Worm (Caenorhabditis elegans): Measurements from ENCODE around the gene lin-1.
A peak's percentile ranks its signal among the peaks of the same experiment; 100 is the strongest.
"Not testable (repeated sequence)": the region's sequence is repeated elsewhere in the genome, so short reads cannot be mapped to it uniquely, and the experiment has no call there.

The lin-1 gene

DNA sequence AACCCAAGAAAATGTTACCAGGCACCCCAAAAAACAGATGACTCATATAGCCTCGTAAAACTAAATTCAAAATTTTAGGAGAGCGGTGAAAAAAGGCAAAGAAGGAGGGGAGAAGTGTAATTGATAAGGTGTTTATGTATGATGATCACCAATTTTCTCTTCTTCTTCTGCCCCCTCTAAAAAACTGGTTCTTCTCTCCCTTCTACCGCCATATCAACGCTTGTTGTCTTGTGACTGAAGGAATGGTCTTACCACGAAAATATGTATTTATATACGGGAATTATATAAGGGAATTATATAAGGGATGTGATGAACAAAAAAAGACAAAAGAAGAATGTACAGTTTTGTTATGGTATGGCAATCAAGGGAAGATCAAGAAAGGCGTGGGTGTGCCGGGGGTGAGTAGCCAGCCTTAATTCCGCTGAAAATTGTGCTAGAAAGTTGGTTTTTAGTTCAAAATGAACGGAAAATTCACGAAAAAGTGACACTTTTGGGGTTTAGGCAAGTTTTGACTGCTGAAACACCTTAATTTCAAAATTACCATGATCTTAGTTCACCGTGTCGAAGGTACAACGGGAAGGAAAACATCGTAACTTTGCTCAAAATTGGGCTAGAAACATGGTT lies 18.6 kb downstream of the lin-1 start (continued):
- TF ChIP-seq ceh-28 (tag; optimal IDR thresholded peaks at IDR 0.05), result no peak
- TF ChIP-seq gei-8 (GFP tag; optimal IDR thresholded peaks at IDR 0.05), result no peak
- peak; percentile 13 for TF ChIP-seq zip-2 (tag; optimal IDR thresholded peaks at IDR 0.05)
- no peak for TF ChIP-seq lim-7 (GFP tag; IDR thresholded peaks at IDR 0.05)
- TF ChIP-seq zfp-3 (GFP tag; conservative IDR thresholded peaks at IDR 0.05), result no peak
- peak; percentile 70 for TF ChIP-seq mep-1 (tag; optimal IDR thresholded peaks at IDR 0.05)
- no peak for TF ChIP-seq nhr-237 (tag; optimal IDR thresholded peaks at IDR 0.05)
- no peak for TF ChIP-seq lin-39 (tag; optimal IDR thresholded peaks at IDR 0.05)
- TF ChIP-seq D1046.2 (GFP tag; IDR thresholded peaks at IDR 0.05), result no peak
- TF ChIP-seq dpl-1 (GFP tag; optimal IDR thresholded peaks at IDR 0.05), result peak; percentile 46
- TF ChIP-seq mxl-2 (GFP tag; conservative IDR thresholded peaks at IDR 0.05), result no peak
- peak; percentile 59; the same call in 1 of the 2 replicates for TF ChIP-seq lin-1 (GFP tag; IDR thresholded peaks at IDR 0.05)
- TF ChIP-seq rbr-2 (tag; optimal IDR thresholded peaks at IDR 0.05), result no peak
- TF ChIP-seq mdl-1 (tag; optimal IDR thresholded peaks at IDR 0.05), result peak in 1 of 2 experiments; percentile 29
- TF ChIP-seq dve-1 (tag; optimal IDR thresholded peaks at IDR 0.05; ENCODE audit: insufficient read depth), result peak; percentile 81
- TF ChIP-seq ceh-44 (GFP tag; IDR thresholded peaks at IDR 0.05), result no peak
- TF ChIP-seq daf-8 (GFP tag; IDR thresholded peaks at IDR 0.05), result no peak
- TF ChIP-seq ceh-82 (tag; optimal IDR thresholded peaks at IDR 0.05), result no peak
- TF ChIP-seq lsy-2 (tag; optimal IDR thresholded peaks at IDR 0.05), result peak in 1 of 2 experiments; percentile 40
- TF ChIP-seq dmd-6 (GFP tag; IDR thresholded peaks at IDR 0.05), result peak; percentile 50
- no peak for TF ChIP-seq pha-4 (GFP tag; IDR thresholded peaks at IDR 0.05)
- no peak for TF ChIP-seq pha-4 (tag; optimal IDR thresholded peaks at IDR 0.05)
- peak; percentile 84 for TF ChIP-seq hlh-11 (tag; optimal IDR thresholded peaks at IDR 0.05)
- no peak for TF ChIP-seq ces-1 (GFP tag; optimal IDR thresholded peaks at IDR 0.05)
- TF ChIP-seq set-16 (GFP tag; IDR thresholded peaks at IDR 0.05), result no peak
- no peak for TF ChIP-seq skn-1 (tag; optimal IDR thresholded peaks at IDR 0.05)
- peak; percentile 45 for TF ChIP-seq T20F7.1 (GFP tag; optimal IDR thresholded peaks at IDR 0.05)
- TF ChIP-seq daf-19 (GFP tag; conservative IDR thresholded peaks at IDR 0.05), result no peak
- TF ChIP-seq nhr-76 (tag; optimal IDR thresholded peaks at IDR 0.05), result no peak

DNA sequence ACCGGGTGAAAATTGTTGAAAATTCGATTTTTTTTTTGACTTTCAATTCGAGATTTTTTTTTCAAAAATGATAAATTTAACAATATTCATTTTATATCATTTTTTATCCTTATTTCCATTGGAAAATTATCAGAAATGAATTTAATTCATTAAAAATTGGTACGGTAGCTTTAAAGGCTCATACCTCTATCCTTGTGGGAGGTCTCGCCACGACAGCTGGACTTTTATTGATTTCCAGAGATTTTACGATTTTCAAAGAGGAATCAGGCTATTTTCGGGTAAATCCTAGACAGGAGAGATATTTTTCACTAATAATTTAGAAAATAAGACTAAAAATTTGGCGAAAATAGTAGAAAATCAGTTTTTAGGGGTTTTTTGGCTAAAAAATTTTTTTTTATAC lies 23.5 kb downstream of the lin-1 start:
- TF ChIP-seq lin-38 (GFP tag; IDR thresholded peaks at IDR 0.05), result 0 out of 2 replicates have a peak, but pooled peaks have one; percentile 13

DNA sequence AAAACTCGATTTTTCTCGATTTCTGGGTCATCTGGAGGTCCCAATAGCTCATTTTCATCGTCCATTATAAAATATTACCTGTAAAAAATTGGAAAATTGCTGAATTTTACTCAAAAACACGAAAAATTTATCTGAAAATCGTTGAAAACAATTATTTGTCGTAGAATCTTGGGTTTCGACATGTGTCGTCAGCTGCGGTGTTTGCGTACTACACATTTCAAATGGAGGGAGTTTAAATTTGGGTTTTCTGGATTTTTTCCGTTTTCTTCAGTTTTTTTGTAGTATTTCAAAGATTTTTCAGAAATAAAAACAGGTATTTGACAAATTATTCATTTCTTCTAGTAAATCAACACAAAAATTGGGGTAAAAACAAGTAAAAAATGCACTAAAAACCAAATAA lies 24.5 kb downstream of the lin-1 start, which contains the start of gene M70.5:
M70.5 (minus strand) TSS at position 78 of the 400 bp plus-strand sequence.
- 0 out of 2 replicates have a peak, but pooled peaks have one; percentile 42 for TF ChIP-seq daf-19 (GFP tag; conservative IDR thresholded peaks at IDR 0.05)
- 0 out of 2 replicates have a peak, but pooled peaks have one; percentile 27 for TF ChIP-seq arid-1 (GFP tag; conservative IDR thresholded peaks at IDR 0.05)
- peak; percentile 38; the same call in 1 of the 2 replicates for TF ChIP-seq ceh-20 (GFP tag; IDR thresholded peaks at IDR 0.05)
- TF ChIP-seq pha-4 (GFP tag; IDR thresholded peaks at IDR 0.05), result peak; percentile 44; the same call in 1 of the 2 replicates
- not testable (repeated sequence) for TF ChIP-seq pha-4 (tag; optimal IDR thresholded peaks at IDR 0.05)
- 0 out of 2 replicates have a peak, but pooled peaks have one; percentile 42 for TF ChIP-seq zfp-3 (GFP tag; conservative IDR thresholded peaks at IDR 0.05)
- TF ChIP-seq php-3 (GFP tag; IDR thresholded peaks at IDR 0.05), result 0 out of 2 replicates have a peak, but pooled peaks have one; percentile 10
- TF ChIP-seq lin-38 (GFP tag; IDR thresholded peaks at IDR 0.05), result peak; percentile 71
- peak; percentile 68 for TF ChIP-seq dpl-1 (GFP tag; optimal IDR thresholded peaks at IDR 0.05)

- no peak for TF ChIP-seq lir-3 (tag; optimal IDR thresholded peaks at IDR 0.05)
These were observed 36.5 kb downstream of the lin-1 start, which contains the start of gene famp-1 for ce11 chrIV:2263564-2263963. Gene famp-1, minus strand, starts transcription at chrIV:2263664.

Data from whole organism, L4 larva.